Fruit fly (Drosophila melanogaster): ENCODE results near the gene Hsp67Bc.

Gene Hsp67Bc

DNA sequence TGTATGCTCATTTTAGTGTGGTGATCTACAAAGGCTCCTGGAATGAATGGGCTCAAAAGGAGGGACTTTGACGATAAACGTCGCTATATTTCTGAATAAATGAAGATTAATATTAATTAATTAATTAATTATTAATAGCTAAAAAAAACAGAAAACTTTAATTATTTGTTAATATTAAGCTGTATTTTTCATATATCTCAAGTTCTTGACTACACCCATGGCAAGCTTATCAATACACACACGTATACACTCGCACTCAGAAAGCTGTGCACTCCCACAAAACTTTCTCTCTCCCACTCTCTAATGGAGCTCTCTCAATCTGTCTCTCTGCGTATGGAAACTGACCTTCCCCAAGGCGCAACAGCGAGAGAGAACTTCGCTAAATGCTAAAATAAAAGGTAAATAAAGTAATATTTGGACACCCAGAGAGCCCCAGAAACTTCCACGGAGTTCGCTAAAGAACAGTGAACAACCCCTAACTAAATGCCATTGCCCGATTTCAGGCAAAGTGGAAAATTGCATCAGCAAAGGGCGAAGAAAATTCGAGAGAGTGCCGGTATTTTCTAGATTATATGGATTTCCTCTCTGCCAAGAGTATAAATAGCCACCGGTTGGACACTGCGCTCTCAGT is 1.2 kb upstream of the Hsp67Bc start (continued):
- TF ChIP-seq CG2129 (GFP tag; IDR thresholded peaks at IDR 0.05; ENCODE audit: partially characterized antibody) (peak; percentile 23; the same call in 1 of the 2 replicates), otp (GFP tag; IDR thresholded peaks at IDR 0.05) (peak; percentile 11; the same call in 1 of the 3 replicates), sc (optimal IDR thresholded peaks at IDR 0.05) (no peak), sc (GFP tag; optimal IDR thresholded peaks at IDR 0.05) (peak; percentile 55), Hr78 (GFP tag; optimal IDR thresholded peaks at IDR 0.05) (peak in 1 of 2 experiments; percentile 43), HLHmδ (GFP tag; optimal IDR thresholded peaks at IDR 0.05) (no peak), ssp (GFP tag; IDR thresholded peaks at IDR 0.05) (peak; percentile 31; the same call in 1 of the 2 replicates), Aef1 (GFP tag; IDR thresholded peaks at IDR 0.05) (peak; percentile 45), Nf-YA (GFP tag; IDR thresholded peaks at IDR 0.05) (peak; percentile 28; the same call in 1 of the 2 replicates), gfzf (GFP tag; optimal IDR thresholded peaks at IDR 0.05) (no peak), CG4707 (GFP tag; optimal IDR thresholded peaks at IDR 0.05) (no peak), CG11695 (GFP tag; IDR thresholded peaks at IDR 0.05) (peak; percentile 89), CG13287 (GFP tag; IDR thresholded peaks at IDR 0.05; ENCODE audit: partially characterized antibody) (peak; percentile 52), aop (GFP tag; IDR thresholded peaks at IDR 0.05) (no peak), BtbVII (GFP tag; optimal IDR thresholded peaks at IDR 0.05) (peak; percentile 73), CG10267 (tag; optimal IDR thresholded peaks at IDR 0.05) (peak; percentile 61), HmgD (GFP tag; optimal IDR thresholded peaks at IDR 0.05) (no peak), slou (GFP tag; optimal IDR thresholded peaks at IDR 0.05) (no peak), shn (GFP tag; optimal IDR thresholded peaks at IDR 0.05) (no peak), CG1832 (GFP tag; optimal IDR thresholded peaks at IDR 0.05) (no peak), tgo (GFP tag; IDR thresholded peaks at IDR 0.05) (peak; percentile 67; the same call in 2 of the 3 replicates), danr (GFP tag; IDR thresholded peaks at IDR 0.05) (peak; percentile 69), ATbp (GFP tag; optimal IDR thresholded peaks at IDR 0.05) (peak; percentile 62), Ssrp (tag; optimal IDR thresholded peaks at IDR 0.05) (peak; percentile 54), CG13123 (GFP tag; optimal IDR thresholded peaks at IDR 0.05) (no peak), Gsc (GFP tag; IDR thresholded peaks at IDR 0.05) (no peak), CG9727 (GFP tag; optimal IDR thresholded peaks at IDR 0.05) (peak; percentile 66), CG17385 (GFP tag; optimal IDR thresholded peaks at IDR 0.05) (peak; percentile 66), da (GFP tag; optimal IDR thresholded peaks at IDR 0.05) (no peak), Trl (optimal IDR thresholded peaks at IDR 0.05) (peak; percentile 94 to 96), Trl (GFP tag; optimal IDR thresholded peaks at IDR 0.05) (peak; percentile 32), Myb (GFP tag; optimal IDR thresholded peaks at IDR 0.05) (no peak), knrl (GFP tag; IDR thresholded peaks at IDR 0.05; ENCODE audit: partially characterized antibody) (no peak), CG15011 (GFP tag; optimal IDR thresholded peaks at IDR 0.05) (peak; percentile 21), CG17912 (GFP tag; optimal IDR thresholded peaks at IDR 0.05) (no peak), Atf6 (GFP tag; IDR thresholded peaks at IDR 0.05) (peak; percentile 62), pfk (GFP tag; optimal IDR thresholded peaks at IDR 0.05) (no peak), disco-r (GFP tag; optimal IDR thresholded peaks at IDR 0.05) (no peak), Mrtf (GFP tag; IDR thresholded peaks at IDR 0.05) (peak; percentile 18; the same call in 1 of the 3 replicates), lola (GFP tag; optimal IDR thresholded peaks at IDR 0.05) (peak in 1 of 3 experiments; percentile 63), CG6791 (GFP tag; IDR thresholded peaks at IDR 0.05; ENCODE audit: partially characterized antibody) (no peak), Dip2 (GFP tag; IDR thresholded peaks at IDR 0.05) (no peak), ttk (GFP tag; IDR thresholded peaks at IDR 0.05) (no peak), ranshi (GFP tag; IDR thresholded peaks at IDR 0.05) (peak; percentile 66), CG7357 (GFP tag; IDR thresholded peaks at IDR 0.05) (no peak), Stat92E (GFP tag; optimal IDR thresholded peaks at IDR 0.05) (peak in 1 of 3 experiments; percentile 36), sd (tag; optimal IDR thresholded peaks at IDR 0.05) (peak; percentile 66)

Measured in whole organism, embryonic.